Worm (Caenorhabditis elegans) whole organism, late embryonic: Measurements from ENCODE around the gene hil-7.
A peak's percentile ranks its signal among the peaks of the same experiment; 100 is the strongest.
"Not testable (repeated sequence)": the region's sequence is repeated elsewhere in the genome, so short reads cannot be mapped to it uniquely, and the experiment has no call there.

Experiments
- F13H6.1 ChIP-seq: sonication (generic microtip); optimal IDR thresholded peaks from 2 replicates; lab custom pipeline; 2016; ENCODE audit warnings: missing genetic modification characterization, missing compliant biosample characterization
- K02D7.2 ChIP-seq: sonication (generic microtip); optimal IDR thresholded peaks from 2 replicates; lab custom pipeline; 2017; ENCODE audit warnings: mild to moderate bottlenecking, missing genetic modification characterization, missing compliant biosample characterization
- K09A11.1 ChIP-seq: sonication (generic microtip); optimal IDR thresholded peaks from 2 replicates; lab custom pipeline; 2017; ENCODE audit warnings: antibody characterized with exemption, mild to moderate bottlenecking, missing genetic modification characterization, missing compliant biosample characterization; ENCODE audit not compliant: insufficient read depth
- Y22D7AL.16 ChIP-seq: sonication (generic microtip); optimal IDR thresholded peaks from 2 replicates; lab custom pipeline; 2016; ENCODE audit warnings: missing genetic modification characterization, missing compliant biosample characterization
- ahr-1 ChIP-seq: sonication (generic microtip); optimal IDR thresholded peaks from 2 replicates; lab custom pipeline; 2016; ENCODE audit warnings: missing genetic modification characterization, missing compliant biosample characterization
- ceh-14 ChIP-seq: sonication (generic microtip); optimal IDR thresholded peaks from 2 replicates; lab custom pipeline; 2016; ENCODE audit warnings: missing genotype, missing genetic modification characterization, missing compliant biosample characterization
- ceh-30 ChIP-seq: fragments of 150-350 bp; optimal IDR thresholded peaks from 2 replicates; lab custom pipeline; 2014; ENCODE audit warnings: missing biosample characterization, missing genetic modification characterization
- ceh-31 ChIP-seq: sonication (generic microtip); optimal IDR thresholded peaks from 2 replicates; lab custom pipeline; 2016; ENCODE audit warnings: missing genetic modification characterization, missing compliant biosample characterization
- elt-2 ChIP-seq: sonication (generic microtip); optimal IDR thresholded peaks from 2 replicates; lab custom pipeline; 2016; ENCODE audit warnings: missing genetic modification reagents, missing genetic modification characterization, missing compliant biosample characterization
- elt-4 ChIP-seq: sonication (generic microtip); optimal IDR thresholded peaks from 2 replicates; lab custom pipeline; 2016; ENCODE audit warnings: missing genetic modification characterization, missing compliant biosample characterization
- eyg-1 ChIP-seq: sonication (generic microtip); optimal IDR thresholded peaks from 2 replicates; lab custom pipeline; 2016; ENCODE audit warnings: missing genotype, missing genetic modification characterization, missing compliant biosample characterization
- gmeb-2 ChIP-seq: sonication (generic microtip); optimal IDR thresholded peaks from 2 replicates; lab custom pipeline; 2016; ENCODE audit warnings: missing genetic modification characterization, inconsistent platforms, missing compliant biosample characterization
- hlh-13 ChIP-seq: fragments of 200-800 bp; sonication (Bioruptor generic); optimal IDR thresholded peaks from 2 replicates; lab custom pipeline; 2018; ENCODE audit warnings: mild to moderate bottlenecking, missing genetic modification characterization, missing compliant biosample characterization
- hlh-6 ChIP-seq: sonication (generic microtip); optimal IDR thresholded peaks from 2 replicates; lab custom pipeline; 2016; ENCODE audit warnings: missing genotype, missing genetic modification characterization, missing compliant biosample characterization
- hlh-8 ChIP-seq: sonication (generic microtip); optimal IDR thresholded peaks from 2 replicates; lab custom pipeline; 2016; ENCODE audit warnings: missing genotype, missing genetic modification characterization, missing compliant biosample characterization
- lin-11 ChIP-seq: fragments of 200-800 bp; sonication (Bioruptor generic); optimal IDR thresholded peaks from 2 replicates; lab custom pipeline; 2018; ENCODE audit warnings: mild to moderate bottlenecking, missing genetic modification characterization, missing compliant biosample characterization
- npax-4 ChIP-seq: sonication (generic microtip); optimal IDR thresholded peaks from 2 replicates; lab custom pipeline; 2016; ENCODE audit warnings: missing genetic modification characterization, missing compliant biosample characterization
- odd-2 ChIP-seq: sonication (generic microtip); optimal IDR thresholded peaks from 2 replicates; lab custom pipeline; 2017; ENCODE audit warnings: antibody characterized with exemption, mild to moderate bottlenecking, missing genetic modification characterization, missing compliant biosample characterization
- pag-3 ChIP-seq: sonication (generic microtip); optimal IDR thresholded peaks from 2 replicates; lab custom pipeline; 2016; ENCODE audit warnings: missing compliant biosample characterization, missing genetic modification characterization, borderline replicate concordance
- pat-9 ChIP-seq: fragments of 200-800 bp; sonication (Bioruptor generic); optimal IDR thresholded peaks from 2 replicates; lab custom pipeline; 2018; ENCODE audit warnings: mild to moderate bottlenecking, missing genetic modification characterization, moderate library complexity, missing compliant biosample characterization
- pax-1 ChIP-seq: fragments of 150-350 bp; optimal IDR thresholded peaks from 2 replicates; lab custom pipeline; 2014; ENCODE audit warnings: missing biosample characterization, missing genetic modification characterization
- pha-2 ChIP-seq: sonication (generic microtip); optimal IDR thresholded peaks from 2 replicates; lab custom pipeline; 2017; ENCODE audit warnings: mild to moderate bottlenecking, missing genetic modification characterization, missing compliant biosample characterization
- pha-4 ChIP-seq: fragments of 150-350 bp; optimal IDR thresholded peaks from 2 replicates; lab custom pipeline; 2018; ENCODE audit warnings: missing biosample characterization, missing genetic modification reagents, missing genetic modification characterization
- pqm-1 ChIP-seq: sonication (generic microtip); optimal IDR thresholded peaks from 2 replicates; lab custom pipeline; 2016; ENCODE audit warnings: missing genetic modification characterization, missing compliant biosample characterization
- ref-2 ChIP-seq: sonication (generic microtip); optimal IDR thresholded peaks from 2 replicates; lab custom pipeline; 2016; ENCODE audit warnings: missing genetic modification characterization, missing compliant biosample characterization
- sox-2 ChIP-seq: fragments of 200-800 bp; sonication (Bioruptor generic); IDR thresholded peaks from 2 replicates; pipeline ENCODE4 v1.3.6; 2022; ENCODE audit warnings: missing genetic modification reagents, missing genetic modification characterization, missing compliant biosample characterization
- tbx-2 ChIP-seq: sonication (generic microtip); optimal IDR thresholded peaks from 2 replicates; lab custom pipeline; 2016; ENCODE audit warnings: missing genetic modification characterization, missing compliant biosample characterization
- tbx-7 ChIP-seq: sonication (generic microtip); optimal IDR thresholded peaks from 2 replicates; lab custom pipeline; 2016; ENCODE audit warnings: missing genotype, missing genetic modification characterization, missing compliant biosample characterization
- unc-3 ChIP-seq, 2 experiments: fragments of 200-800 bp in 1 of 2; sonication (Bioruptor generic) in 1 of 2; sonication (generic microtip) in 1 of 2; conservative IDR thresholded peaks in 1 of 2; optimal IDR thresholded peaks in 1 of 2; 2 replicates each; pipeline versions ENCODE4 v1.3.6 to Lab custom; 2016 to 2022; ENCODE audit warnings: missing compliant biosample characterization in 2 of 2, missing genetic modification characterization in 2 of 2, missing genetic modification reagents in 1 of 2
- unc-55 ChIP-seq: sonication (generic microtip); optimal IDR thresholded peaks from 2 replicates; lab custom pipeline; 2017; ENCODE audit warnings: missing biosample characterization, missing genetic modification reagents, missing genetic modification characterization
- zip-5 ChIP-seq: sonication (generic microtip); optimal IDR thresholded peaks from 2 replicates; lab custom pipeline; 2016; ENCODE audit warnings: missing genetic modification characterization, missing compliant biosample characterization

Gene hil-7

DNA sequence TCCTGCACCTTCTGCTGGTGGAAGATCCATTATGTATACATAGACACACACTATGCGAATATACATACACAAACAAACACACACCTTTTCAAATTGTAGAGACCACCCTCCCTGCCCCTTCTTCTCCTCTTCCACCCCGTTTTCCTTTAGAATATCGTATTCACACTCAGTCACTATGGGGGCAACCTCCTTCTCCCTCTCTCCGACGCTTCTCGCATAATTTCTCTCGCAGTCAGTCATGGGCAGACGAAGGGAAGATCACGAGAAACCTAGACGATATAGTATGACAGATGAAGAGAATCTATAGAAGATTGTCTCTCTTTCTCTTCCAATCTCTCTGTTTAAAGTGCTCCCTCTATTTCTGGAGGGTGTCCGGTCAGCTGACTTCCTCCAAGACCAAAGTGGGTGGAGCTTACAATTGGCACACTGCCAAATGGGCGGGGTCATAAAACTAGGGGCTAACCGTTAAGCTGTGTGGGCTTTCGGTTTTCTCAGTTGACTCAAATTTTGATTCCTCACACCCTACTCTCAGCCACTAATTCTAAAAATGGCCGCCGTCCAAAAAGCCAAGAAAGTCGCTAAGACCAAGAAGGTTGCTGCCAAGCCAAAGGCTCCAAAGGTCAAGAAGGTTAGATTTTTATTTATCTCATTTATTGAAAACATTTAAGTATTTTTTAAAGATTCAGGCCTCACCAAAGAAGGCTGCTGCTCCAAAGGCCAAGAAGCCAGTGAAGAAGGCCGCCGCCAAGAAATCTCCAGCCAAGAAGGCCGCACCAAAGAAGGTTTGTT lies at the start of gene hil-7 (continued):
- peak; percentile 68 for TF ChIP-seq hlh-6 (tag; lab: Kevin White, UChicago)
- TF ChIP-seq lin-11 (tag; lab: Kevin White, UChicago): no peak
- TF ChIP-seq pag-3 (tag; lab: Kevin White, UChicago): no peak
- TF ChIP-seq ceh-31: peak; percentile 96
- TF ChIP-seq sox-2 (GFP tag; lab: Robert Waterston, UW): peak; percentile 46; the same call in 1 of the 2 replicates
- TF ChIP-seq pqm-1: no peak
- no peak for TF ChIP-seq pha-4
- peak; percentile 25 for TF ChIP-seq ahr-1 (tag; lab: Kevin White, UChicago)
- TF ChIP-seq elt-2 (tag; lab: Kevin White, UChicago): peak; percentile 0
- TF ChIP-seq gmeb-2 (tag; lab: Kevin White, UChicago): no peak
- peak; percentile 81 for TF ChIP-seq eyg-1 (tag; lab: Kevin White, UChicago)
- TF ChIP-seq K09A11.1 (tag; lab: Kevin White, UChicago): peak; percentile 19
- no peak for TF ChIP-seq pat-9 (tag; lab: Kevin White, UChicago)
- TF ChIP-seq tbx-7 (tag; lab: Kevin White, UChicago): no peak
- no peak for TF ChIP-seq elt-4 (tag; lab: Kevin White, UChicago)
- peak; percentile 66 for TF ChIP-seq ceh-30 (tag; lab: Kevin White, UChicago)
- TF ChIP-seq tbx-2 (tag; lab: Kevin White, UChicago): peak; percentile 87
- peak; percentile 51 for TF ChIP-seq pha-2 (tag; lab: Kevin White, UChicago)

DNA sequence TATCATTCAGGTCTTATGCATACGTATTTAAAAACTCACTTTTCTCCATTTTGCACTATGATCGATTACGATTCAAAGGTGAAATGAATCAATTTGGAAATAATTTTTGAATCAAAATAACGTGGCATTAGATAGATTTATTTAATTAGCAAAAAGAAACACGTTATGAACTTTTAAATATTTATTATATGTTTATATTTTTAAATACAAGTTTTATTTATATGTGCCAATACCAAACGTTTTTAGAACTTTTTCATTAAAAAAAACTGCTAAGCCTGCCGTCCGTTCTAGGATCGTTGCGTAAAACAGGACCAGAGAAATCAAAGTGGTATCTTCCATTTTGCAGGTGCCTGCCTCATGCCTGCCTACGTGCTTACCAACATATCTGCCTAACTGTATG lies 48.8 kb upstream of the hil-7 start, which contains the start of gene F38A5.6:
Gene F38A5.6, minus strand, starts transcription at position 101 of the 400 bp plus-strand sequence.
- no peak for TF ChIP-seq K02D7.2 (tag; lab: Kevin White, UChicago)
- TF ChIP-seq unc-55: no peak
- TF ChIP-seq hlh-8 (tag; lab: Kevin White, UChicago): no peak
- no peak for TF ChIP-seq odd-2
- no peak for TF ChIP-seq ceh-14 (tag; lab: Kevin White, UChicago)
- no peak for TF ChIP-seq Y22D7AL.16
- no peak for TF ChIP-seq pat-9 (tag; lab: Kevin White, UChicago)
- TF ChIP-seq eyg-1 (tag; lab: Kevin White, UChicago): no peak
- TF ChIP-seq tbx-7 (tag; lab: Kevin White, UChicago): no peak
- TF ChIP-seq zip-5 (tag; lab: Kevin White, UChicago): no peak
- no peak for TF ChIP-seq lin-11 (tag; lab: Kevin White, UChicago)

DNA sequence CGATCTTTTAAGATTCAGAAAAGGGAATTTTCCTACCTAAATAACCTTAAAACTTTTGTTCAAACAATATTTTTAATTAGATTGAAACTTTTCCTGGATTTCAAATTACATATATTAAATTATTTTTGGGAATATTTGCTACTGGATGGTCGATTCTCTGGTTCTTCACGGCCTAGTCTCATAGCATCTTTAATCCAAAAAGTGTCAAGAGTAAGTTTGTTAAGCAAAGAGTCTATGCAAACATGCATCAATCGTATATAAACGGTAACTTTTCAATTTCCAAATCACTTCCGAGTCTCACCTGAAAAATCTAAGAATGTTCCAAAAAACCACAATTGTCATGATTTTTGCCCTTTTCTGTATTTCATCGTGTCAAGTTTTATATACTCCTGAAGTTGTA lies 48.2 kb upstream of the hil-7 start, which contains the start of gene nspb-4:
Gene nspb-4, plus strand, starts transcription at position 301 of the 400 bp plus-strand sequence.
- TF ChIP-seq F13H6.1 (tag; lab: Kevin White, UChicago); hlh-13 (GFP tag; lab: Kevin White, UChicago); unc-55: not testable (repeated sequence)

DNA sequence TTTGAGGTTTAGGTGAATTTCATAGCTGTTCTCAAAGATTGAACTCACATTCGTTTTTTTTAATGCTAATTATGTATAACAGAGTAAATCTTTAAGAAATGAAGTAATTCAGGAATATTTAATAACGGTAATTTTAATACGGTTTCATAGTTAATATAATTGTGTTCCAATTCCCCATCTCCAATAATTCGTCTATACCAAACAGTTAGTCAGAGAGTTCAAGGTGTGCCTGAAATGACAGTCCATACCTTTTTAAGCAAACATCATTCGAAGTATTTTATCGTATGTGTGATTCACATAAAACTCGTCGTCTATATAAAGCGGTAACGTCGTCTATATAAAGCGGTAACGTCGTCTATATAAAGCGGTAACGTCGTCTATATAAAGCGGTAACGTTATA lies 47.4 kb upstream of the hil-7 start, which contains the start of gene nspb-5:
Gene nspb-5, plus strand, starts transcription at position 301 of the 400 bp plus-strand sequence.
- TF ChIP-seq pax-1 (tag; lab: Kevin White, UChicago); ref-2; npax-4: not testable (repeated sequence)

DNA sequence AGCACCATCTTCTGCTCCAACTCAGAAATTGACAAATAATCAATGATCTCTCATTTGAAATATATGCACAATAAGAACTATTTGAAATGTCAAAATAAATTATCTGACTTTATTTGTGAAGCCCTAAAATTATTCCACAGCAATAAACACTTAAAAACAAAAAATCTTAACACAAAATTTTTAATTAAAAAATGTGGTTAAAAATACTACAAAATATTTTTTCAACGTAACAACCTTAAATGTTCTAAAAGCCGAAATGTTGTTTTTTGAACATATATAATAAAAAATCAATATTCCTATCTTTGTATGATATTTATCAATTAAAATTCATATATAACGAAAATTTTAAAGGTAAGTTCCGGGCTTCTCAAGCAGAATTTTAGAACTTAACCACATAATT lies 46.7 kb upstream of the hil-7 start, which contains the start of gene F38A5.8:
Gene F38A5.8, plus strand, starts transcription at position 301 of the 400 bp plus-strand sequence.
- no peak for TF ChIP-seq unc-3 (GFP tag; conservative IDR thresholded peaks at IDR 0.05; lab: Robert Waterston, UW)
- no peak for TF ChIP-seq unc-3 (tag; optimal IDR thresholded peaks at IDR 0.05; lab: Kevin White, UChicago)
